Worm (Caenorhabditis elegans): ENCODE results near the gene F57H12.6.

DNA sequence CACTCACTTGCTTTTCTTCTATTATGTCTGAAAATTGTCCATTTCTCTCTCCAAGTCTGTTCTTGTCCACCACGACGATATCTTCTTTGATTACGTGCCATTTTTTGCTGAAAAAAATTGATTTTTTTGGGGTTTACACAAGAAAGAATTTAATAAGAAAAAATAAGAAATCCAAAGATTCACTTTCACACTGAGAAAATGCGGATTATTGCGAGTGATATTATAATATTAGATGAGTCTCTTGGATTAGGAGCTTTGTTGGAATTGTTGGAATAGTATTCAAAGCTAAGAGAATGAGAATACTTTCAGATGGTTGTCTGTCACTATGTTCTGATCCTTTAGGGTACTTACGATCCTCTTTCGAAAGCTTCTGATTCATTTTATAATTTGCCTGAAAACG is 37.3 kb downstream of the F57H12.6 start, which contains the start of gene F20D12.7:
- TF ChIP-seq ztf-29 (GFP tag; IDR thresholded peaks at IDR 0.05) (no peak), ref-1 (GFP tag; conservative IDR thresholded peaks at IDR 0.05) (no peak), cog-1 (tag; optimal IDR thresholded peaks at IDR 0.05) (no peak)
